Fruit fly (Drosophila melanogaster) whole organism, embryonic: ENCODE results near the gene Mical.

Experiments
- B-H2 ChIP-seq: fragments of 200-800 bp; sonication (Bioruptor generic); optimal IDR thresholded peaks from 2 replicates; lab custom pipeline; 2018; ENCODE audit warnings: missing biosample characterization, mild to moderate bottlenecking, missing genetic modification characterization
- CG10209 ChIP-seq: fragments of 200-800 bp; sonication (Bioruptor generic); optimal IDR thresholded peaks from 3 replicates; lab custom pipeline; 2017; ENCODE audit warnings: missing biosample characterization, mild to moderate bottlenecking, missing genetic modification characterization, missing genetic modification reagents
- CG11093 ChIP-seq: fragments of 200-800 bp; sonication (Bioruptor generic); IDR thresholded peaks from 3 replicates; pipeline ENCODE4 v1.3.6; 2022; ENCODE audit warnings: missing biosample characterization, missing genetic modification characterization
- CG11695 ChIP-seq: fragments of 200-800 bp; sonication (Bioruptor generic); IDR thresholded peaks from 3 replicates; pipeline ENCODE4 v1.3.6; 2022; ENCODE audit warnings: missing biosample characterization, missing genetic modification characterization
- CG12219 ChIP-seq: fragments of 200-800 bp; sonication (Bioruptor generic); optimal IDR thresholded peaks from 3 replicates; lab custom pipeline; 2018; ENCODE audit warnings: missing biosample characterization, mild to moderate bottlenecking, missing genetic modification characterization
- CG12299 ChIP-seq: fragments of 200-800 bp; sonication (Bioruptor generic); optimal IDR thresholded peaks from 2 replicates; lab custom pipeline; 2018; ENCODE audit warnings: missing biosample characterization, mild to moderate bottlenecking, missing genetic modification characterization
- CG13624 ChIP-seq: fragments of 200-800 bp; sonication (Bioruptor generic); optimal IDR thresholded peaks from 2 replicates; lab custom pipeline; 2016; ENCODE audit warnings: missing biosample characterization, missing genetic modification characterization
- CG1602 ChIP-seq: fragments of 200-800 bp; sonication (Bioruptor generic); optimal IDR thresholded peaks from 3 replicates; lab custom pipeline; 2016; ENCODE audit warnings: missing biosample characterization, missing genetic modification characterization
- CG17328 ChIP-seq: fragments of 200-800 bp; sonication (Bioruptor generic); IDR thresholded peaks from 2 replicates; pipeline ENCODE4 v1.3.6; 2022; ENCODE audit warnings: missing biosample characterization, missing genetic modification characterization
- CG17568 ChIP-seq: fragments of 200-800 bp; sonication (Bioruptor generic); optimal IDR thresholded peaks from 2 replicates; lab custom pipeline; 2018; ENCODE audit warnings: missing biosample characterization, mild to moderate bottlenecking, missing genetic modification characterization, moderate library complexity
- CG18476 ChIP-seq: fragments of 200-800 bp; sonication (Bioruptor generic); optimal IDR thresholded peaks from 2 replicates; lab custom pipeline; 2016; ENCODE audit warnings: missing biosample characterization, mild to moderate bottlenecking, missing genetic modification characterization
- CG2116 ChIP-seq: fragments of 200-800 bp; sonication (Bioruptor generic); optimal IDR thresholded peaks from 3 replicates; lab custom pipeline; 2018; ENCODE audit warnings: missing biosample characterization, mild to moderate bottlenecking, missing genetic modification characterization
- CG3407 ChIP-seq: fragments of 200-800 bp; sonication (Bioruptor generic); optimal IDR thresholded peaks from 2 replicates; lab custom pipeline; 2018; ENCODE audit warnings: missing biosample characterization, mild to moderate bottlenecking, missing genetic modification characterization
- CG34422 ChIP-seq: fragments of 200-800 bp; sonication (Bioruptor generic); IDR thresholded peaks from 3 replicates; pipeline ENCODE4 v1.3.6; 2022; ENCODE audit warnings: missing biosample characterization, missing genetic modification characterization
- CG3726 ChIP-seq: fragments of 200-800 bp; sonication (Bioruptor generic); IDR thresholded peaks from 3 replicates; pipeline ENCODE4, ENCODE4 v1.3.6; 2022; ENCODE audit warnings: missing biosample characterization, missing genetic modification characterization
- CG3995 ChIP-seq: fragments of 200-800 bp; sonication (Bioruptor generic); optimal IDR thresholded peaks from 3 replicates; lab custom pipeline; 2016; ENCODE audit warnings: missing biosample characterization, missing genetic modification characterization
- CG4617 ChIP-seq: fragments of 200-800 bp; sonication (Bioruptor generic); optimal IDR thresholded peaks from 3 replicates; lab custom pipeline; 2016; ENCODE audit warnings: missing biosample characterization, missing genetic modification characterization, borderline replicate concordance
- CG6654 ChIP-seq: fragments of 200-800 bp; sonication (Bioruptor generic); optimal IDR thresholded peaks from 2 replicates; lab custom pipeline; 2017; ENCODE audit warnings: missing biosample characterization, mild to moderate bottlenecking, missing genetic modification characterization
- CG7372 ChIP-seq: fragments of 200-800 bp; sonication (Bioruptor generic); IDR thresholded peaks from 2 replicates; pipeline ENCODE4 v1.3.6; 2022; ENCODE audit warnings: missing biosample characterization, missing genetic modification characterization
- CG7745 ChIP-seq: fragments of 200-800 bp; sonication (Bioruptor generic); optimal IDR thresholded peaks from 2 replicates; lab custom pipeline; 2018; ENCODE audit warnings: missing biosample characterization, mild to moderate bottlenecking, missing genetic modification characterization, moderate library complexity
- CG8359 ChIP-seq: fragments of 200-800 bp; sonication (Bioruptor generic); optimal IDR thresholded peaks from 2 replicates; lab custom pipeline; 2017; ENCODE audit warnings: missing biosample characterization, mild to moderate bottlenecking, missing genetic modification characterization, borderline replicate concordance
- CG9727 ChIP-seq: fragments of 200-800 bp; sonication (Bioruptor generic); optimal IDR thresholded peaks from 3 replicates; lab custom pipeline; 2017; ENCODE audit warnings: missing biosample characterization, mild to moderate bottlenecking, missing genetic modification characterization
- Dip2 ChIP-seq: fragments of 200-800 bp; sonication (Bioruptor generic); IDR thresholded peaks from 2 replicates; pipeline ENCODE4 v1.3.6; 2022; ENCODE audit warnings: missing biosample characterization, missing genetic modification characterization
- Doc3 ChIP-seq: fragments of 200-800 bp; sonication (Bioruptor generic); IDR thresholded peaks from 3 replicates; pipeline ENCODE4 v1.3.6; 2022; ENCODE audit warnings: missing biosample characterization, missing genetic modification characterization; ENCODE audit not compliant: partially characterized antibody
- Ets97D ChIP-seq: fragments of 200-800 bp; sonication (Bioruptor generic); optimal IDR thresholded peaks from 3 replicates; lab custom pipeline; 2016; ENCODE audit warnings: missing biosample characterization, missing genetic modification characterization
- Hmr ChIP-seq: fragments of 200-800 bp; sonication (Bioruptor generic); optimal IDR thresholded peaks from 3 replicates; lab custom pipeline; 2017; ENCODE audit warnings: mild to moderate bottlenecking, missing biosample characterization, missing genetic modification reagents, missing genetic modification characterization
- Hmx ChIP-seq: fragments of 200-800 bp; sonication (Bioruptor generic); optimal IDR thresholded peaks from 2 replicates; lab custom pipeline; 2016; ENCODE audit warnings: missing biosample characterization, missing genetic modification characterization
- Hsf ChIP-seq: fragments of 200-800 bp; sonication (Bioruptor generic); optimal IDR thresholded peaks from 3 replicates; lab custom pipeline; 2016; ENCODE audit warnings: missing biosample characterization, missing genetic modification characterization
- Mes4 ChIP-seq: fragments of 200-800 bp; sonication (Bioruptor generic); optimal IDR thresholded peaks from 2 replicates; lab custom pipeline; 2016; ENCODE audit warnings: missing biosample characterization, missing genetic modification characterization
- NfI ChIP-seq: fragments of 200-800 bp; sonication (Bioruptor generic); optimal IDR thresholded peaks from 3 replicates; lab custom pipeline; 2018; ENCODE audit warnings: missing biosample characterization, mild to moderate bottlenecking, missing genetic modification characterization, moderate library complexity
- Ptx1 ChIP-seq: fragments of 200-800 bp; sonication (Bioruptor generic); IDR thresholded peaks from 2 replicates; pipeline ENCODE4 v1.3.6; 2022; ENCODE audit warnings: missing biosample characterization, missing genetic modification characterization
- Xbp1 ChIP-seq: fragments of 200-800 bp; sonication (Bioruptor generic); optimal IDR thresholded peaks from 3 replicates; lab custom pipeline; 2016; ENCODE audit warnings: missing biosample characterization, mild to moderate bottlenecking, missing genetic modification characterization
- ap ChIP-seq: fragments of 200-800 bp; sonication (Bioruptor generic); IDR thresholded peaks from 2 replicates; pipeline ENCODE4 v1.3.6; 2022; ENCODE audit warnings: missing biosample characterization, missing genetic modification characterization
- bcd ChIP-seq: fragments of 200-800 bp; sonication (Bioruptor generic); optimal IDR thresholded peaks from 2 replicates; lab custom pipeline; 2017; ENCODE audit warnings: missing biosample characterization, mild to moderate bottlenecking, missing genetic modification characterization
- btn ChIP-seq: fragments of 200-800 bp; sonication (Bioruptor generic); optimal IDR thresholded peaks from 2 replicates; lab custom pipeline; 2016; ENCODE audit warnings: missing biosample characterization, missing genetic modification characterization
- ewg ChIP-seq: fragments of 200-800 bp; sonication (Bioruptor generic); optimal IDR thresholded peaks from 3 replicates; lab custom pipeline; 2017; ENCODE audit warnings: mild to moderate bottlenecking, missing biosample characterization, missing genetic modification reagents, missing genetic modification characterization
- grn ChIP-seq: fragments of 200-800 bp; sonication (Bioruptor generic); optimal IDR thresholded peaks from 3 replicates; lab custom pipeline; 2017; ENCODE audit warnings: missing biosample characterization, missing genetic modification characterization
- lab ChIP-seq: fragments of 200-800 bp; sonication (Bioruptor generic); optimal IDR thresholded peaks from 3 replicates; lab custom pipeline; 2017; ENCODE audit warnings: missing biosample characterization, missing genetic modification characterization, mild to moderate bottlenecking, moderate library complexity, missing genetic modification reagents
- lmd ChIP-seq: fragments of 200-800 bp; sonication (Bioruptor generic); IDR thresholded peaks from 2 replicates; pipeline ENCODE4 v1.3.6; 2022; ENCODE audit warnings: missing biosample characterization, missing genetic modification characterization
- lola ChIP-seq, 3 experiments: fragments of >200 bp in 2 of 3; fragments of 200-800 bp in 1 of 3; sonication (Bioruptor generic) in 1 of 3; optimal IDR thresholded peaks; 2 replicates each; lab custom pipeline; 2017 to 2019; ENCODE audit warnings: missing biosample characterization in 3 of 3, missing genetic modification characterization in 3 of 3, mild to moderate bottlenecking in 1 of 3, moderate library complexity in 1 of 3
- mld ChIP-seq: fragments of 200-800 bp; sonication (Bioruptor generic); IDR thresholded peaks from 3 replicates; pipeline ENCODE4 v1.3.6; 2022; ENCODE audit warnings: missing biosample characterization, missing genetic modification characterization; ENCODE audit not compliant: partially characterized antibody
- nau ChIP-seq: fragments of 200-800 bp; sonication (Bioruptor generic); optimal IDR thresholded peaks from 3 replicates; lab custom pipeline; 2017; ENCODE audit warnings: missing biosample characterization, mild to moderate bottlenecking, missing genetic modification characterization, missing genetic modification reagents
- p53 ChIP-seq: fragments of 200-800 bp; sonication (Bioruptor generic); optimal IDR thresholded peaks from 2 replicates; lab custom pipeline; 2016; ENCODE audit warnings: missing biosample characterization, missing genetic modification characterization
- pita ChIP-seq: fragments of 200-800 bp; sonication (Bioruptor generic); optimal IDR thresholded peaks from 2 replicates; lab custom pipeline; 2017; ENCODE audit warnings: missing biosample characterization, mild to moderate bottlenecking, missing genetic modification characterization
- salm ChIP-seq: fragments of 200-800 bp; sonication (Bioruptor generic); optimal IDR thresholded peaks from 2 replicates; lab custom pipeline; 2018; ENCODE audit warnings: missing biosample characterization, mild to moderate bottlenecking, missing genetic modification characterization
- slou ChIP-seq: fragments of 200-800 bp; sonication (Bioruptor generic); optimal IDR thresholded peaks from 3 replicates; lab custom pipeline; 2016; ENCODE audit warnings: missing biosample characterization, missing genetic modification characterization
- sr ChIP-seq: fragments of 200-800 bp; sonication (Bioruptor generic); IDR thresholded peaks from 3 replicates; pipeline ENCODE4 v1.3.6; 2022; ENCODE audit warnings: missing biosample characterization, missing genetic modification characterization
- zfh1 ChIP-seq: fragments of 200-800 bp; sonication (Bioruptor generic); IDR thresholded peaks from 3 replicates; pipeline ENCODE4 v1.3.6; 2022; ENCODE audit warnings: missing biosample characterization, missing genetic modification characterization

The Mical gene

DNA sequence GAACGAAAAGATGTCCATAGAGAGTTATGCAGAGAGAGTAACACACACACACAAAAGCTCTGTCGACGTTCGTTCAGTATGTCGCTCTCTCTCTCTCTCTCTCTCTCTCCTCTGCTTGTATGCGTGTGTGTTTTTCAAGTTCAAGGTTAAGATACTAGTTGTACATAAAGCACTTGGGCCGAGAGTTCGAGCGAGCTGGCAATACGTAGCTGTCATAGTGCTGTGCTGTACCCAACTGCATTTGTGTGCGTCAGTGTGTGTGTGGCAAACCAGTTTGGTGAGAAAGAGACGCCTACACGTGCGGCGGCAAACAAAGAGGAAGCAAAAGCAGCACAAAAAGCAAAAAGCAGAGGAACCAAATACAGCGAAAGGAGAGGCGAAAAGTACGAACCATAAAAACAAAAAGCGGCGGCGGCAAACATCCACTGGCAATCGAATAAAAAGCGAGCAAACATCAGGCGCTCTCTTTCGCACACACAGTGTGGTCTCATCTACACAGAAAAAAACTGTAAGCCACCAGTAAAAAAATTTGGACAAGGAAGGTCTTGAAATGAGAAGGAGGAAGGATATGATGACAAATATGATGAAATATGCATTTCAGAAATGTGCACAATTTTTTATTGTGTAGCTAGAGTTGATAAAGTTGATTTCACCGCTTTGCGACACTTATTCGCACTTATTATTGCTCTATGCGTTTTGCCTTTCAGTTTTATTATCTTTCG lies 44.7 kb upstream of the Mical start (continued):
- peak; percentile 52; the same call in 1 of the 2 replicates for TF ChIP-seq ap (GFP tag; lab: Robert Waterston, UW)
- no peak for TF ChIP-seq Doc3
- no peak for TF ChIP-seq B-H2 (GFP tag; lab: Kevin White, UChicago)
- peak; percentile 76 for TF ChIP-seq Xbp1 (GFP tag; lab: Kevin White, UChicago)
- no peak for TF ChIP-seq Hmx (GFP tag; lab: Kevin White, UChicago)
- 0 out of 3 replicates have a peak, but pooled peaks have one; percentile 42 for TF ChIP-seq mld (GFP tag; lab: Robert Waterston, UW)
- peak; percentile 21 for TF ChIP-seq btn (GFP tag; lab: Kevin White, UChicago)
- peak; percentile 72 for TF ChIP-seq CG13624 (GFP tag; lab: Kevin White, UChicago)
- TF ChIP-seq Hmr (GFP tag; lab: Kevin White, UChicago) = peak; percentile 71
- TF ChIP-seq CG34422 (GFP tag; lab: Robert Waterston, UW) = peak; percentile 80; the same call in 2 of the 3 replicates
- TF ChIP-seq NfI (GFP tag; lab: Kevin White, UChicago) = peak; percentile 59
- peak; percentile 77 for TF ChIP-seq bcd (GFP tag; lab: Kevin White, UChicago)
- TF ChIP-seq Ets97D (GFP tag; lab: Kevin White, UChicago) = peak; percentile 19
- TF ChIP-seq CG7372 (GFP tag; lab: Robert Waterston, UW) = peak; percentile 45; the same call in 1 of the 2 replicates
- TF ChIP-seq CG11695 (GFP tag; lab: Robert Waterston, UW) = no peak
- peak; percentile 17 for TF ChIP-seq CG12219 (GFP tag; lab: Kevin White, UChicago)
- TF ChIP-seq CG7745 (tag; lab: Kevin White, UChicago) = no peak
- TF ChIP-seq pita (GFP tag; lab: Kevin White, UChicago) = no peak
- peak; percentile 74 for TF ChIP-seq CG17328 (GFP tag; lab: Robert Waterston, UW)
- TF ChIP-seq CG3995 (GFP tag; lab: Kevin White, UChicago) = peak; percentile 32
- TF ChIP-seq nau (GFP tag; lab: Kevin White, UChicago) = peak; percentile 45
- TF ChIP-seq Mes4 (GFP tag; lab: Kevin White, UChicago) = peak; percentile 53
- TF ChIP-seq salm (tag; lab: Kevin White, UChicago) = no peak
- peak; percentile 41 for TF ChIP-seq p53
- no peak for TF ChIP-seq lola (GFP tag; optimal IDR thresholded peaks at IDR 0.05; lab: Kevin White, UChicago)
- peak; percentile 66; the same call in 2 of the 3 replicates for TF ChIP-seq zfh1 (GFP tag; lab: Robert Waterston, UW)
- TF ChIP-seq ewg (GFP tag; lab: Kevin White, UChicago) = peak; percentile 26
- peak; percentile 6 for TF ChIP-seq CG6654
- TF ChIP-seq CG9727 (GFP tag; lab: Kevin White, UChicago) = peak; percentile 70
- TF ChIP-seq lmd (GFP tag; lab: Robert Waterston, UW) = peak; percentile 78
- peak; percentile 43 for TF ChIP-seq CG3407 (GFP tag; lab: Kevin White, UChicago)
- no peak for TF ChIP-seq grn (GFP tag; lab: Kevin White, UChicago)
- no peak for TF ChIP-seq CG18476
- peak; percentile 75 for TF ChIP-seq Hsf
- TF ChIP-seq CG3726 (GFP tag; lab: Robert Waterston, UW) = 0 out of 3 replicates have a peak, but pooled peaks have one; percentile 50
- peak; percentile 75 for TF ChIP-seq Ptx1 (GFP tag; lab: Robert Waterston, UW)
- TF ChIP-seq CG8359 (GFP tag; lab: Kevin White, UChicago) = no peak
- peak; percentile 69 for TF ChIP-seq CG10209 (GFP tag; lab: Kevin White, UChicago)
- TF ChIP-seq sr = 0 out of 3 replicates have a peak, but pooled peaks have one; percentile 51
- TF ChIP-seq CG17568 (GFP tag; lab: Kevin White, UChicago) = peak; percentile 52
- TF ChIP-seq CG4617 (GFP tag; lab: Kevin White, UChicago) = peak; percentile 9
- peak; percentile 53 for TF ChIP-seq CG1602 (GFP tag; lab: Kevin White, UChicago)
- TF ChIP-seq CG11093 (GFP tag; lab: Robert Waterston, UW) = no peak; the same call in 2 of the 3 replicates
- no peak for TF ChIP-seq Dip2
- TF ChIP-seq CG12299 (tag; lab: Kevin White, UChicago) = no peak
- TF ChIP-seq slou (GFP tag; lab: Kevin White, UChicago) = peak; percentile 47
- TF ChIP-seq lab (GFP tag; lab: Kevin White, UChicago) = peak; percentile 79
- peak; percentile 32 for TF ChIP-seq CG2116 (GFP tag; lab: Kevin White, UChicago)
